Fruit fly (Drosophila melanogaster) whole organism, prepupa: ENCODE measurements around the gene CG6726.

Experiments
- CG15336 ChIP-seq: fragments of 200-800 bp; sonication (Bioruptor generic); IDR thresholded peaks from 2 replicates; pipeline ENCODE4 v1.3.6; 2022; ENCODE audit warnings: missing biosample characterization, missing genetic modification characterization
- CG3032 ChIP-seq: fragments of 200-800 bp; optimal IDR thresholded peaks from 2 replicates; lab custom pipeline; 2019; ENCODE audit warnings: missing biosample characterization, mild to moderate bottlenecking, missing genetic modification characterization, moderate library complexity
- CG6276 ChIP-seq: fragments of 200-800 bp; sonication (Bioruptor generic); optimal IDR thresholded peaks from 2 replicates; lab custom pipeline; 2017; ENCODE audit warnings: missing biosample characterization, mild to moderate bottlenecking, missing genetic modification characterization
- CG7368 ChIP-seq: fragments of 200-800 bp; sonication (Bioruptor generic); optimal IDR thresholded peaks from 3 replicates; lab custom pipeline; 2016; ENCODE audit warnings: missing biosample characterization, missing genetic modification characterization
- CG8119 ChIP-seq: fragments of 200-800 bp; sonication (Bioruptor generic); IDR thresholded peaks from 3 replicates; pipeline ENCODE4 v1.3.6; 2022; ENCODE audit warnings: missing biosample characterization, missing genetic modification characterization
- Eip75B ChIP-seq: fragments of 200-800 bp; sonication (Bioruptor generic); optimal IDR thresholded peaks from 3 replicates; lab custom pipeline; 2016; ENCODE audit warnings: missing biosample characterization, missing genetic modification characterization
- OdsH ChIP-seq: fragments of 200-800 bp; sonication (Bioruptor generic); optimal IDR thresholded peaks from 3 replicates; lab custom pipeline; 2016; ENCODE audit warnings: missing biosample characterization, missing genetic modification characterization
- Sox102F ChIP-seq: fragments of 200-800 bp; sonication (Bioruptor generic); optimal IDR thresholded peaks from 2 replicates; lab custom pipeline; 2016; ENCODE audit warnings: missing biosample characterization, mild to moderate bottlenecking, missing genetic modification characterization
- pdm3 ChIP-seq: fragments of 200-800 bp; sonication (Bioruptor generic); optimal IDR thresholded peaks from 3 replicates; lab custom pipeline; 2016; ENCODE audit warnings: missing biosample characterization, missing genetic modification characterization
- topi ChIP-seq: fragments of 200-800 bp; sonication (Bioruptor generic); optimal IDR thresholded peaks from 3 replicates; lab custom pipeline; 2016; ENCODE audit warnings: missing biosample characterization, missing genetic modification characterization

DNA sequence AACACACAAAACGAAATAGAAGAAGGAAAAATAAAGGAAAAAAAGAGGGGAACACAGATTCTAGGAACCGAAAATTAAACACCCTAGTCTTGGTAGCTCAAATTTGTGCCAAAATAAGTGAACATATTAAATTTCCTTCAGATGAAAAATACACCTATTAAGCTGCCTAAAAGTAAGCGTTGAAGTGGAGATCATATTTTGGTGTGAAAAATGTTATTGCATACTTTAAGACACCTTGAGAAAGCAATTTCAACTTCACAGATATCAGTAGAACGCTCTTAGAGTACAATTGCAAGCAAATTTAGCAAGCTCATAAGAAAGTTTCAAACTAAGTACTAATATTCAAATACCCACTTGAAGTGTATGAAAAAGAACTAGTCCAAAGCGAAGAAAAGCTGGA lies 19.2 kb downstream of the CG6726 start:
- no peak for TF ChIP-seq Sox102F
- no peak for TF ChIP-seq pdm3 (GFP tag; lab: Kevin White, UChicago)
- no peak for TF ChIP-seq Eip75B (GFP tag; lab: Kevin White, UChicago)
- TF ChIP-seq CG7368, result no peak
- no peak for TF ChIP-seq CG15336 (GFP tag; lab: Robert Waterston, UW)
- TF ChIP-seq CG3032 (tag; lab: Kevin White, UChicago), result no peak
- TF ChIP-seq CG8119, result no peak
- TF ChIP-seq topi (GFP tag; lab: Kevin White, UChicago), result no peak
- TF ChIP-seq OdsH, result no peak
- TF ChIP-seq CG6276, result no peak
